Fruit fly (Drosophila melanogaster) whole organism, pupa: ENCODE data around the gene CG4467.
A peak's percentile ranks its signal among the peaks of the same experiment; 100 is the strongest.

Experiments
- CG15710 ChIP-seq: fragments of 200-800 bp; sonication (Bioruptor generic); optimal IDR thresholded peaks from 2 replicates; lab custom pipeline; 2018; ENCODE audit warnings: missing biosample characterization, mild to moderate bottlenecking, missing genetic modification characterization, moderate library complexity
- CG8301 ChIP-seq: fragments of 200-800 bp; sonication (Bioruptor generic); optimal IDR thresholded peaks from 2 replicates; lab custom pipeline; 2018; ENCODE audit warnings: missing biosample characterization, mild to moderate bottlenecking, missing genetic modification characterization
- rn ChIP-seq: fragments of 200-800 bp; sonication (Bioruptor generic); IDR thresholded peaks from 2 replicates; pipeline ENCODE4 v1.3.6; 2022; ENCODE audit warnings: missing biosample characterization, missing genetic modification characterization

DNA sequence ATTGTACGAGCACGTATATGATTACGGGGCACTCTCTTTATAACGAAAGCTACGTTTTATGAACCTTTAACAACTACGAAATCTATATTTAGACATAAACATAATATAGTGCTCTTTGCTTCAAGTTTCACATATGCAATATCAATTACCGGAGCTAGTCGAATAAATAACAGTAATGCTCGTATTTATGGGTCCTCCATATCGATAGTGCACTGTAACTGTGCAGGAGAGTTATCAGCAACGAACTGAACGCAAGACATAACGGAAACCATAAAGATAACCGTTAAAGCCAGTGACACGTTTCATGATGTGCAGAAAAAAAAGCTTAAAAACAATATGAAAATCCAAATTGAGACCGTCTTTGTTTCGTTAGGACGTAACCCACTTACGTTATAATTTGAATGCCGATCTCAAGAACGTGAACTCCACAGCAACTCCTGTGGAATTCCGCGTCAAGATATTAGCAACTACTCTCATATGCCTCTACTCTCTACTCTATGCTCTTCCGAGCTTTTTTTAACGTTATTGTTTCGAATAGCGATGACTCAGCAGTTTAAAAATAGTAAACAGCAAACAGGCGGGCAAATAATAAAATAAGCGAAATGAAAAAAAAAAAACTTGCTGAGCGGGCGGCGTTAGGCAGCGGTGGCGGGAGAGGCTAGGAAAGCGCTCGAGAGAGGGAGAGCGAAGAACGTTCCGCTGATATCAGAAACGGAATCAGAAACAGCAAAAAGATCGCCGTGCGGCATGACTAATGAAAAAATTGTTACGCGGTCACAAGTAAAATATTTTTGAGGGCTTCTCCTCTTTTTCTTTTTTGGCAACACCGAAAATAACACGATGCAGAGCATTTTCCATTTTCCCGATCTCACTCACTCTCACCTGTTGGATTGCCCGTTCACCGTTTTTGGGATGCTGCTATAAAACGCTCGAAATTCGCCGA is 58.5 kb downstream of the CG4467 start:
- TF ChIP-seq CG8301 (peak; percentile 73), rn (0 out of 2 replicates have a peak, but pooled peaks have one; percentile 32), CG15710 (tag; lab: Kevin White, UChicago) (peak; percentile 83)
